Worm (Caenorhabditis elegans): ENCODE data around the gene kin-19.

The kin-19 gene

DNA sequence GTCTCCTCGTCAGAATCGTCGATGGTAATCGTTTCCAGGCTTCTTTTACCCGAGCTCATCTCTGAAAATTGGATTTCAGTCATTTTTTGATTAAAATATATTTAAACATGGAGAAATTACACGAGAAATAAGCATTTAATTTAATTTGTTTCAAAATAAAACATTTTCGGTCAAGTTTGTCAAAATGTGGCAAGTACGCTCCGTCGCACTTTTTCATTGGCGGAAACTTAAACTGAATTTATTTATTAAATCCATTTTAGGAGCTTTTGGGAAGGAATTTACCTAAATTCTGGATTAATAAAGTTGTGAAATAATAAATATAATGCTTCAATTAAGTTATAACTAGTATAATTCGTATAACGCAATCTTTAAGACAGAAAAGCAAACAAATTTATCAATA is 28.5 kb downstream of the kin-19 start, which contains the start of gene rcq-5 (continued):
- TF ChIP-seq lir-3 (tag; optimal IDR thresholded peaks at IDR 0.05) (no peak), mxl-2 (GFP tag; conservative IDR thresholded peaks at IDR 0.05) (no peak), snpc-4 (tag; optimal IDR thresholded peaks at IDR 0.05) (no peak), egl-27 (tag; optimal IDR thresholded peaks at IDR 0.05) (no peak), mep-1 (tag; optimal IDR thresholded peaks at IDR 0.05) (no peak), unc-39 (tag; optimal IDR thresholded peaks at IDR 0.05) (no peak), Y75B8A.6 (GFP tag; IDR thresholded peaks at IDR 0.05) (no peak), madf-9 (GFP tag; conservative IDR thresholded peaks at IDR 0.05) (no peak), nhr-237 (tag; optimal IDR thresholded peaks at IDR 0.05) (no peak), ceh-62 (tag; optimal IDR thresholded peaks at IDR 0.05) (no peak), dpl-1 (GFP tag; optimal IDR thresholded peaks at IDR 0.05) (peak; percentile 80), dmd-6 (GFP tag; IDR thresholded peaks at IDR 0.05) (no peak), hif-1 (tag; optimal IDR thresholded peaks at IDR 0.05) (no peak), unc-62 (GFP tag; optimal IDR thresholded peaks at IDR 0.05 in 1 of 2) (peak in 1 of 2 experiments; percentile 14), unc-62 (tag; optimal IDR thresholded peaks at IDR 0.05) (no peak), Y5F2A.4 (GFP tag; optimal IDR thresholded peaks at IDR 0.05) (no peak), skn-1 (tag; optimal IDR thresholded peaks at IDR 0.05) (no peak), F44E2.7 (GFP tag; IDR thresholded peaks at IDR 0.05) (no peak), nhr-42 (GFP tag; IDR thresholded peaks at IDR 0.05) (no peak), gei-8 (GFP tag; optimal IDR thresholded peaks at IDR 0.05) (no peak), F10B5.3 (tag; optimal IDR thresholded peaks at IDR 0.05) (no peak), mes-2 (tag; optimal IDR thresholded peaks at IDR 0.05; ENCODE audit: poor library complexity, severe bottlenecking) (peak; percentile 49), daf-12 (tag; optimal IDR thresholded peaks at IDR 0.05) (no peak), nhr-28 (tag; optimal IDR thresholded peaks at IDR 0.05) (no peak), T20F7.1 (GFP tag; optimal IDR thresholded peaks at IDR 0.05) (no peak), lin-29 (GFP tag; IDR thresholded peaks at IDR 0.05) (no peak), T26A8.4 (GFP tag; IDR thresholded peaks at IDR 0.05) (no peak), cey-2 (tag; optimal IDR thresholded peaks at IDR 0.05; ENCODE audit: borderline replicate concordance, insufficient read depth) (no peak), nhr-41 (GFP tag; IDR thresholded peaks at IDR 0.05) (no peak), unc-130 (GFP tag; optimal IDR thresholded peaks at IDR 0.05) (no peak), spr-3 (GFP tag; optimal IDR thresholded peaks at IDR 0.05) (no peak)

DNA sequence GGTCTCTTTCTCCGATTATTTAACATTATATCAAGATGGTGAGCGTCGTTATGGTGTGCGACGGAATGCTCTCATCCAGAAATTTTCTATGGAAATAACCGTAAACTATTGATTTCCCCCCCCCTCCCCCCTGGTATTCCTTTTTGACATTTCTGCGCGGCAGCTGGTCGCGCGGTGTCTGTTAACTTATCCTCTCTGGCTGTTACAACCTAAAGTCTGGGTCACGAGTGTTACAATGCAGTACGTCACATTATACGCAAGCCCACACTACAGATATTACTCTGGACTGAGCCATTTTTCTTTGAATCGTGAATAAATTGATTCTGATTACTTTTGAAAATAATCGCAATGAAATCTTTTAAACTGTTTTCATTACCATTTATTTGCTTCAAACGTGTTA is 37.3 kb downstream of the kin-19 start:
- no peak for TF ChIP-seq dmd-6 (GFP tag; IDR thresholded peaks at IDR 0.05)
- TF ChIP-seq lin-1 (GFP tag; IDR thresholded peaks at IDR 0.05): no peak
- TF ChIP-seq dve-1 (tag; optimal IDR thresholded peaks at IDR 0.05; ENCODE audit: insufficient read depth): no peak
- TF ChIP-seq hmg-1.1 (GFP tag; IDR thresholded peaks at IDR 0.05): no peak
- no peak for TF ChIP-seq F44E2.7 (GFP tag; IDR thresholded peaks at IDR 0.05)

DNA sequence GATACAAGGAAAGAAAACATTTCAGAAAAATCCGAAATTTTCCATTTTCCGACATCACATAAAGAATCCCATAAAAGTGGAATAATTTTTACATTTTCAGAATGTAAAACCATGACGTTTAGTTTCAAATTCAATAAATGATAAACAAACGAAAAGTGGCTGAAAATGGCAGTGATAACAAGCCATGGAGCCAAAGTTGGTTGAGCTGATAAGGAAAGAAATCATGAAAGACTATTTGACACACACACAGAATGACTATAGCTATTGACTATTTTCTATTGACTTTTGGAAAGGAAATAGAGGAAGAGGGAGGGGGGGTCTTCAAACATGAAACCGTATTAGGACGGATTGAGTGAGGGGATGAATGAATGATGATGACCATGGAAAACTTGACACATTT is 46.7 kb downstream of the kin-19 start:
- TF ChIP-seq dmd-6 (GFP tag; IDR thresholded peaks at IDR 0.05): peak; percentile 58
- TF ChIP-seq nhr-77 (tag; optimal IDR thresholded peaks at IDR 0.05): peak; percentile 27
- TF ChIP-seq unc-62 (GFP tag; optimal IDR thresholded peaks at IDR 0.05 in 1 of 2): peak in 1 of 2 experiments; percentile 35
- no peak for TF ChIP-seq unc-62 (tag; optimal IDR thresholded peaks at IDR 0.05)
- TF ChIP-seq nhr-28 (tag; optimal IDR thresholded peaks at IDR 0.05): peak; percentile 79
- no peak for TF ChIP-seq nhr-6 (tag; optimal IDR thresholded peaks at IDR 0.05)
- TF ChIP-seq daf-16 (GFP tag; optimal IDR thresholded peaks at IDR 0.05): no peak
- TF ChIP-seq daf-16 (tag; optimal IDR thresholded peaks at IDR 0.05): peak; percentile 91
- TF ChIP-seq dve-1 (tag; optimal IDR thresholded peaks at IDR 0.05; ENCODE audit: insufficient read depth): peak; percentile 69
- no peak for TF ChIP-seq aha-1 (tag)
- peak; percentile 99 for TF ChIP-seq pqm-1 (tag; optimal IDR thresholded peaks at IDR 0.05)
- no peak for TF ChIP-seq mxl-2 (GFP tag; conservative IDR thresholded peaks at IDR 0.05)
- no peak for TF ChIP-seq daf-8 (GFP tag; IDR thresholded peaks at IDR 0.05)
- TF ChIP-seq hlh-11 (tag; optimal IDR thresholded peaks at IDR 0.05): peak; percentile 53
- TF ChIP-seq ces-1 (GFP tag; optimal IDR thresholded peaks at IDR 0.05): no peak
- no peak for TF ChIP-seq lin-38 (GFP tag; IDR thresholded peaks at IDR 0.05)
- TF ChIP-seq dmd-8 (GFP tag; IDR thresholded peaks at IDR 0.05): no peak

Measured in whole organism, L4 larva.